Worm (Caenorhabditis elegans): Measurements from ENCODE around the gene Y50E8A.12.

Gene Y50E8A.12

DNA sequence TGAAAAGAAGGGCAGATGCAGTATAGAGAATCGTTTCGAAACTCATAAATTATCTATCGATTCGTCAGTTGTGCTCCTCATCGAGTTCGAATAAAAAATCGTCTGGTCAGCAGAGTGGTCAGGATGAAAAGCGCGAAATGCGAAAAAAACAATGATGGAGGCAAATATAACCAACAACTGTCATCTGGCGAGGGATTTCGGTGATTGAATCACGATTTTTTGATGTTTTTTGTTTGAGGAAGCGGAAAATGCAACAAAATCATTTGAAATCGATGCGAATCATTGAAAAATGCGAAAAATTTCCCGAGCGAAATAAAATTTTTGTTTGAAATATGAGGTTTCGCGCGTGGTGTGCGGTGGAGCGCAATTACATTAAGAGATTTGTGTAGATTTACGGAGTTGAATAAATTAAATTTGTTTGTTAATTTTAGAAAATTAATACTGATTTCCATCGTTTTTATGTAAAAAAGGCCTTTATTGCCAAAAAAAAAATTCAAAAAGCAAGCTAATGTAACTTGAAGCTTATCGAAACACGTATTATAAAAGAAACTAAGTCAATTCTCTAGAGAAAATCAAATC lies 49.7 kb downstream of the Y50E8A.12 start, which contains the start of gene unc-61 (continued):
- no peak for TF ChIP-seq unc-62 (GFP tag; optimal IDR thresholded peaks at IDR 0.05 in 1 of 2)
- TF ChIP-seq unc-62 (tag; optimal IDR thresholded peaks at IDR 0.05) = no peak
- TF ChIP-seq snpc-4 (tag; optimal IDR thresholded peaks at IDR 0.05) = no peak
- TF ChIP-seq ztf-11 (tag; optimal IDR thresholded peaks at IDR 0.05) = no peak
- no peak for TF ChIP-seq ZK337.2 (GFP tag; IDR thresholded peaks at IDR 0.05)
- no peak for TF ChIP-seq lsy-2 (tag; optimal IDR thresholded peaks at IDR 0.05)
- no peak for TF ChIP-seq hif-1 (tag; optimal IDR thresholded peaks at IDR 0.05)
- no peak for TF ChIP-seq ama-1 (optimal IDR thresholded peaks at IDR 0.05)
- TF ChIP-seq fos-1 (tag; optimal IDR thresholded peaks at IDR 0.05) = no peak
- no peak for TF ChIP-seq lin-15B (tag; optimal IDR thresholded peaks at IDR 0.05)
- no peak for TF ChIP-seq pqm-1 (tag; optimal IDR thresholded peaks at IDR 0.05)
- no peak for TF ChIP-seq vab-7 (GFP tag; IDR thresholded peaks at IDR 0.05)
- no peak for TF ChIP-seq mxl-3 (GFP tag; optimal IDR thresholded peaks at IDR 0.05)
- no peak for TF ChIP-seq ceh-82 (tag; optimal IDR thresholded peaks at IDR 0.05)
- TF ChIP-seq saeg-2 (GFP tag; IDR thresholded peaks at IDR 0.05) = no peak
- TF ChIP-seq lin-29 (GFP tag; IDR thresholded peaks at IDR 0.05) = no peak
- no peak for TF ChIP-seq T20F7.1 (GFP tag; optimal IDR thresholded peaks at IDR 0.05)
- no peak for TF ChIP-seq cey-2 (tag; optimal IDR thresholded peaks at IDR 0.05; ENCODE audit: borderline replicate concordance, insufficient read depth)
